ENCODE assay signal across 5 fruit fly cellular contexts in genomic region chr2L:9731269-9731668, dm6.
TF ChIP-seq lines count a peak whose summit lies in the region.

No protein-coding gene starts in this region.

- peak; percentile 75 to 88 for TF ChIP-seq CTCF in S2 (optimal IDR thresholded peaks at IDR 0.05; lab: Kevin White, UChicago)
- TF ChIP-seq CTCF in whole organism, embryonic (GFP tag; optimal IDR thresholded peaks at IDR 0.05; lab: Kevin White, UChicago): no peak

TF ChIP-seq in whole organism, embryonic, 481 proteins besides CTCF, POLR2A, EP300 and RAD21 (continues in another document):
- TF ChIP-seq Hand (GFP tag; optimal IDR thresholded peaks at IDR 0.05; lab: Kevin White, UChicago) (no peak), kni (GFP tag; optimal IDR thresholded peaks at IDR 0.05; lab: Kevin White, UChicago) (peak; percentile 30), CG13296 (GFP tag; optimal IDR thresholded peaks at IDR 0.05; lab: Kevin White, UChicago) (no peak), CG9932 (GFP tag; IDR thresholded peaks at IDR 0.05; lab: Robert Waterston, UW) (no peak), CG15269 (tag; optimal IDR thresholded peaks at IDR 0.05; lab: Kevin White, UChicago) (no peak), trem (tag; optimal IDR thresholded peaks at IDR 0.05; lab: Kevin White, UChicago) (peak; percentile 11), stwl (tag; optimal IDR thresholded peaks at IDR 0.05; lab: Kevin White, UChicago) (peak; percentile 87), unc-4 (GFP tag; IDR thresholded peaks at IDR 0.05; lab: Robert Waterston, UW; ENCODE audit: partially characterized antibody) (no peak), CG8478 (optimal IDR thresholded peaks at IDR 0.05; lab: Kevin White, UChicago) (peak; percentile 95), Deaf1 (tag; optimal IDR thresholded peaks at IDR 0.05; lab: Kevin White, UChicago) (peak; percentile 80), CG1832 (GFP tag; optimal IDR thresholded peaks at IDR 0.05; lab: Kevin White, UChicago) (peak; percentile 74), danr (GFP tag; IDR thresholded peaks at IDR 0.05; lab: Robert Waterston, UW) (no peak), HLH3B (GFP tag; IDR thresholded peaks at IDR 0.05; lab: Robert Waterston, UW) (0 out of 2 replicates have a peak, but pooled peaks have one; percentile 14), CG17829 (tag; optimal IDR thresholded peaks at IDR 0.05; lab: Kevin White, UChicago) (peak; percentile 4), pita (GFP tag; optimal IDR thresholded peaks at IDR 0.05; lab: Kevin White, UChicago) (peak; percentile 56), CG11085 (GFP tag; IDR thresholded peaks at IDR 0.05; lab: Robert Waterston, UW) (no peak), nerfin-1 (tag; optimal IDR thresholded peaks at IDR 0.05; lab: Kevin White, UChicago) (no peak), al (GFP tag; IDR thresholded peaks at IDR 0.05; lab: Robert Waterston, UW) (no peak), CG10321 (GFP tag; IDR thresholded peaks at IDR 0.05; lab: Robert Waterston, UW) (0 out of 2 replicates have a peak, but pooled peaks have one; percentile 23), pros (GFP tag; optimal IDR thresholded peaks at IDR 0.05; lab: Kevin White, UChicago) (peak; percentile 17), B-H2 (GFP tag; optimal IDR thresholded peaks at IDR 0.05; lab: Kevin White, UChicago) (no peak), CG10366 (GFP tag; IDR thresholded peaks at IDR 0.05; lab: Robert Waterston, UW) (no peak), eyg (GFP tag; optimal IDR thresholded peaks at IDR 0.05; lab: Kevin White, UChicago) (no peak)

TF ChIP-seq in whole organism, prepupa, 60 proteins besides CTCF, POLR2A, EP300 and RAD21:
- TF ChIP-seq Smox (GFP tag; optimal IDR thresholded peaks at IDR 0.05; lab: Kevin White, UChicago) (no peak), svp (GFP tag; lab: Kevin White, UChicago) (peak; percentile 85), CG8319 (GFP tag; optimal IDR thresholded peaks at IDR 0.05; lab: Kevin White, UChicago) (no peak), CG1621 (tag; optimal IDR thresholded peaks at IDR 0.05; lab: Kevin White, UChicago) (peak; percentile 3)

TF ChIP-seq in whole organism, pupa, 21 proteins besides CTCF, POLR2A, EP300 and RAD21:
- no peak for TF ChIP-seq CG13204 (GFP tag; optimal IDR thresholded peaks at IDR 0.05; lab: Kevin White, UChicago)
- no peak for TF ChIP-seq CG12605 (GFP tag; IDR thresholded peaks at IDR 0.05; lab: Robert Waterston, UW)
- no peak for TF ChIP-seq Pif1A (GFP tag; optimal IDR thresholded peaks at IDR 0.05; lab: Kevin White, UChicago)
- TF ChIP-seq EcR (GFP tag; optimal IDR thresholded peaks at IDR 0.05; lab: Kevin White, UChicago): no peak
- TF ChIP-seq CG14655 (GFP tag; optimal IDR thresholded peaks at IDR 0.05; lab: Kevin White, UChicago): no peak
- no peak for TF ChIP-seq CG17806 (tag; optimal IDR thresholded peaks at IDR 0.05; lab: Kevin White, UChicago)
- no peak for TF ChIP-seq D1 (tag; optimal IDR thresholded peaks at IDR 0.05; lab: Kevin White, UChicago)
- no peak for TF ChIP-seq CG15710 (tag; optimal IDR thresholded peaks at IDR 0.05; lab: Kevin White, UChicago)
- 0 out of 3 replicates have a peak, but pooled peaks have one; percentile 28 for TF ChIP-seq CG4496 (GFP tag; IDR thresholded peaks at IDR 0.05; lab: Robert Waterston, UW)
- TF ChIP-seq Snoo (tag; optimal IDR thresholded peaks at IDR 0.05; lab: Kevin White, UChicago): no peak
- peak; percentile 12 for TF ChIP-seq CG8159 (tag; optimal IDR thresholded peaks at IDR 0.05; lab: Kevin White, UChicago)
- TF ChIP-seq gl (tag; optimal IDR thresholded peaks at IDR 0.05; lab: Kevin White, UChicago): no peak
- TF ChIP-seq CG9948 (tag; optimal IDR thresholded peaks at IDR 0.05; lab: Kevin White, UChicago): no peak
- TF ChIP-seq rn (GFP tag; IDR thresholded peaks at IDR 0.05; lab: Robert Waterston, UW): no peak
- TF ChIP-seq CG34367 (tag; optimal IDR thresholded peaks at IDR 0.05; lab: Kevin White, UChicago): no peak
- TF ChIP-seq Ets98B (GFP tag; IDR thresholded peaks at IDR 0.05; lab: Robert Waterston, UW): no peak
- no peak for TF ChIP-seq CG10348 (GFP tag; IDR thresholded peaks at IDR 0.05; lab: Robert Waterston, UW)
- no peak for TF ChIP-seq CG8301 (tag; optimal IDR thresholded peaks at IDR 0.05; lab: Kevin White, UChicago)
- no peak for TF ChIP-seq CG32121 (GFP tag; IDR thresholded peaks at IDR 0.05; lab: Robert Waterston, UW)
- TF ChIP-seq Pif1B (GFP tag; optimal IDR thresholded peaks at IDR 0.05; lab: Kevin White, UChicago): no peak
- TF ChIP-seq fd96Ca (GFP tag; IDR thresholded peaks at IDR 0.05; lab: Robert Waterston, UW): 0 out of 3 replicates have a peak, but pooled peaks have one; percentile 9
TF ChIP-seq in whole organism, pupa: peak in this region for 3.

TF ChIP-seq in whole organism, wandering third instar larva, 38 proteins besides CTCF, POLR2A, EP300 and RAD21:
- no peak for TF ChIP-seq GATAd (GFP tag; optimal IDR thresholded peaks at IDR 0.05; lab: Kevin White, UChicago)
- peak; percentile 72 for TF ChIP-seq Myc (optimal IDR thresholded peaks at IDR 0.05; lab: Kevin White, UChicago)
- TF ChIP-seq Sp1 (GFP tag; optimal IDR thresholded peaks at IDR 0.05; lab: Kevin White, UChicago): no peak
- TF ChIP-seq Hr83 (GFP tag; optimal IDR thresholded peaks at IDR 0.05; lab: Kevin White, UChicago; ENCODE audit: poor library complexity, severe bottlenecking): no peak
TF ChIP-seq in whole organism, wandering third instar larva: peak in this region for 1.
